Fruit fly (Drosophila melanogaster) whole organism, prepupa: ENCODE measurements around the gene Pcd.
A peak's percentile ranks its signal among the peaks of the same experiment; 100 is the strongest.

Experiments used
- CG10631 ChIP-seq: fragments of 200-800 bp; sonication (Bioruptor generic); optimal IDR thresholded peaks from 2 replicates; lab custom pipeline; 2016; ENCODE audit warnings: missing biosample characterization, missing genetic modification characterization
- CG11762 ChIP-seq: fragments of 200-800 bp; sonication (Bioruptor generic); optimal IDR thresholded peaks from 3 replicates; lab custom pipeline; 2016; ENCODE audit warnings: missing biosample characterization, missing genetic modification characterization; ENCODE audit not compliant: insufficient read depth
- CG1621 ChIP-seq: fragments of 200-800 bp; sonication (Bioruptor generic); optimal IDR thresholded peaks from 3 replicates; lab custom pipeline; 2018; ENCODE audit warnings: missing biosample characterization, mild to moderate bottlenecking, missing genetic modification characterization
- CG3032 ChIP-seq: fragments of 200-800 bp; optimal IDR thresholded peaks from 2 replicates; lab custom pipeline; 2019; ENCODE audit warnings: missing biosample characterization, mild to moderate bottlenecking, missing genetic modification characterization, moderate library complexity
- CG4318 ChIP-seq: fragments of 200-800 bp; sonication (Bioruptor generic); optimal IDR thresholded peaks from 3 replicates; lab custom pipeline; 2017; ENCODE audit warnings: missing biosample characterization, mild to moderate bottlenecking, missing genetic modification characterization
- CG6163 ChIP-seq: fragments of 200-800 bp; sonication (Bioruptor generic); IDR thresholded peaks from 3 replicates; pipeline ENCODE4 v1.3.6; 2022; ENCODE audit warnings: missing biosample characterization, missing genetic modification characterization
- CG6276 ChIP-seq: fragments of 200-800 bp; sonication (Bioruptor generic); optimal IDR thresholded peaks from 2 replicates; lab custom pipeline; 2017; ENCODE audit warnings: missing biosample characterization, mild to moderate bottlenecking, missing genetic modification characterization
- CG6808 ChIP-seq: fragments of 200-800 bp; sonication (Bioruptor generic); optimal IDR thresholded peaks from 3 replicates; lab custom pipeline; 2017; ENCODE audit warnings: missing biosample characterization, missing genetic modification characterization, mild to moderate bottlenecking, moderate library complexity, missing genetic modification reagents
- CG6854 ChIP-seq: fragments of 200-800 bp; sonication (Bioruptor generic); optimal IDR thresholded peaks from 2 replicates; lab custom pipeline; 2017; ENCODE audit warnings: missing biosample characterization, mild to moderate bottlenecking, missing genetic modification characterization
- CG8319 ChIP-seq: fragments of 200-800 bp; sonication (Bioruptor generic); optimal IDR thresholded peaks from 3 replicates; lab custom pipeline; 2016; ENCODE audit warnings: missing biosample characterization, missing genetic modification characterization
- Eip75B ChIP-seq: fragments of 200-800 bp; sonication (Bioruptor generic); optimal IDR thresholded peaks from 3 replicates; lab custom pipeline; 2016; ENCODE audit warnings: missing biosample characterization, missing genetic modification characterization
- Eip78C ChIP-seq: fragments of 200-800 bp; sonication (Bioruptor generic); peaks from one replicate; lab custom pipeline; 2016; ENCODE audit warnings: missing biosample characterization, missing genetic modification characterization
- Gug ChIP-seq: fragments of 200-800 bp; sonication (Bioruptor generic); IDR thresholded peaks from 2 replicates; pipeline ENCODE4 v1.3.6; 2022; ENCODE audit warnings: missing biosample characterization, missing genetic modification characterization
- Hr38 ChIP-seq: sonication (Bioruptor generic); optimal IDR thresholded peaks from 2 replicates; lab custom pipeline; 2016; ENCODE audit warnings: missing biosample characterization, missing genetic modification characterization
- Hr39 ChIP-seq: fragments of 200-800 bp; sonication (Bioruptor generic); optimal IDR thresholded peaks from 2 replicates; lab custom pipeline; 2016; ENCODE audit warnings: missing biosample characterization, missing genetic modification characterization
- Hr4 ChIP-seq: fragments of 200-800 bp; sonication (Bioruptor generic); optimal IDR thresholded peaks from 3 replicates; lab custom pipeline; 2016; ENCODE audit warnings: missing biosample characterization, missing genetic modification characterization
- Smox ChIP-seq: fragments of 200-800 bp; sonication (Bioruptor generic); optimal IDR thresholded peaks from 3 replicates; lab custom pipeline; 2016; ENCODE audit warnings: missing biosample characterization, missing genetic modification characterization
- Sox14 ChIP-seq: fragments of 200-800 bp; sonication (Bioruptor generic); optimal IDR thresholded peaks from 3 replicates; lab custom pipeline; 2016; ENCODE audit warnings: missing biosample characterization, missing genetic modification characterization
- dac ChIP-seq: fragments of 200-800 bp; sonication (Bioruptor generic); optimal IDR thresholded peaks from 2 replicates; lab custom pipeline; 2017; ENCODE audit warnings: missing biosample characterization, mild to moderate bottlenecking, missing genetic modification characterization
- dsx ChIP-seq: fragments of 200-800 bp; optimal IDR thresholded peaks from 3 replicates; lab custom pipeline; 2019; ENCODE audit warnings: missing biosample characterization, mild to moderate bottlenecking, missing genetic modification characterization, moderate library complexity; ENCODE audit not compliant: poor library complexity, severe bottlenecking
- eg ChIP-seq: fragments of 200-800 bp; sonication (Bioruptor generic); IDR thresholded peaks from 3 replicates; pipeline ENCODE4 v1.3.6; 2022; ENCODE audit warnings: missing biosample characterization, missing genetic modification characterization
- fd59A ChIP-seq: fragments of 200-800 bp; sonication (Bioruptor generic); optimal IDR thresholded peaks from 2 replicates; lab custom pipeline; 2017; ENCODE audit warnings: missing biosample characterization, mild to moderate bottlenecking, missing genetic modification characterization, missing genetic modification reagents
- fd85E ChIP-seq: fragments of 200-800 bp; sonication (Bioruptor generic); optimal IDR thresholded peaks from 3 replicates; lab custom pipeline; 2016; ENCODE audit warnings: missing biosample characterization, missing genetic modification characterization
- fkh ChIP-seq: fragments of 200-800 bp; sonication (Bioruptor generic); optimal IDR thresholded peaks from 3 replicates; lab custom pipeline; 2017; ENCODE audit warnings: missing biosample characterization, mild to moderate bottlenecking, missing genetic modification characterization, moderate library complexity
- pdm3 ChIP-seq: fragments of 200-800 bp; sonication (Bioruptor generic); optimal IDR thresholded peaks from 3 replicates; lab custom pipeline; 2016; ENCODE audit warnings: missing biosample characterization, missing genetic modification characterization
- salr ChIP-seq, 2 experiments: fragments of 200-800 bp; sonication (Bioruptor generic); optimal IDR thresholded peaks; 3 replicates each; lab custom pipeline; 2016 to 2018; ENCODE audit warnings: missing biosample characterization in 2 of 2, missing genetic modification characterization in 2 of 2, mild to moderate bottlenecking in 1 of 2
- topi ChIP-seq: fragments of 200-800 bp; sonication (Bioruptor generic); optimal IDR thresholded peaks from 3 replicates; lab custom pipeline; 2016; ENCODE audit warnings: missing biosample characterization, missing genetic modification characterization

Pcd gene

DNA sequence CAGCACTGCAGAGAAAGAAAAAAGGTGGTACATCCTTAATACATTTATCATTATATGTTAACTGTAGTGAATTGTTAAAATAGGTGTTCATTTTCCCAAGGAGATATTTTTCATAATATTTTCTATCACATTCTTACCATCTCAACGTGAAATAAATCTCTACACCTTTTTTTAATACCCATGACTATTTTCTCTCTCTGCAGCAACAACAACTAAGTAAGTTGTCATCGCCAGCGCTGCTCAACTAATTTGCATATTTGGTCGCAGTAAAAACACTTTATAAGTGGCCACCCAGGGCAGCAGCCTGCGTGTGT, 32.5 kb upstream of the Pcd start (continued):
- no peak for TF ChIP-seq Hr38 (GFP tag; lab: Kevin White, UChicago)
- no peak for TF ChIP-seq fd85E (GFP tag; lab: Kevin White, UChicago)
- TF ChIP-seq Gug (GFP tag; lab: Robert Waterston, UW): no peak
- peak; percentile 45 for TF ChIP-seq Eip75B (GFP tag; lab: Kevin White, UChicago)
- peak; percentile 49 for TF ChIP-seq Sox14 (GFP tag; lab: Kevin White, UChicago)
- peak; percentile 24 for TF ChIP-seq CG4318 (GFP tag; lab: Kevin White, UChicago)
- TF ChIP-seq CG1621: peak; percentile 52
- TF ChIP-seq, all 60 proteins: peak for 39

DNA sequence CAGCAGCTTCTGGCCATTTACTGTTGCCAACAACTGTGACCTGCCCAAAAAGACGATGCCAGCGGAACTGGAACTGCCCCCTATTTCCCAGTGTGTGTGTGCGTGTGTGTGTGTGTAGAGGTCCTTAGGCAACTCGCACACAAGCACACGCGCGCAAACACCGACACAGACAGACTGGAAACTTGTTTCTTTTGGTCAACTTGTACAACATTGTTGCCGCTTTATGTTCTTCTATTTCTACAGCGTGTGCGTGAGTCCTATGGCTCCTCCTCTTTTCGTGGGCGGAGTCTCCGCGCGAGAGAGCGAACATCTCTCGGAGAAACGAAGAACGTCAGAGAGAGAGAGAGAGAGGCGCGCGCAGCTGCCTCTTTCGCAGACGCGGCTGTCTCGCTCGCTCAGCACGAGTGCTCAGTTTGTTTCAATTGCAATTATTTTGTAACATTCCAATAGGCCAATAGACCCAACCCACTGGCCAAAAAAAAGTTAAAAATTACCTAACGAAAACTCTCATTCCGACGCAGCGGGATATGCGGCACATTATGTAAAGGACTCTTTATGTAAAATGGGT, 31.9 kb upstream of the Pcd start:
- TF ChIP-seq Hr39 (GFP tag; lab: Kevin White, UChicago) (no peak), CG6854 (GFP tag; lab: Kevin White, UChicago) (no peak), Hr38 (GFP tag; lab: Kevin White, UChicago) (no peak), dsx (GFP tag; lab: Kevin White, UChicago) (peak; percentile 100), CG6163 (GFP tag; lab: Robert Waterston, UW) (0 out of 3 replicates have a peak, but pooled peaks have one; percentile 5), eg (GFP tag; lab: Robert Waterston, UW) (0 out of 3 replicates have a peak, but pooled peaks have one; percentile 19), CG4318 (GFP tag; lab: Kevin White, UChicago) (no peak), Eip75B (GFP tag; lab: Kevin White, UChicago) (no peak)
- TF ChIP-seq, all 60 proteins: peak for 3

DNA sequence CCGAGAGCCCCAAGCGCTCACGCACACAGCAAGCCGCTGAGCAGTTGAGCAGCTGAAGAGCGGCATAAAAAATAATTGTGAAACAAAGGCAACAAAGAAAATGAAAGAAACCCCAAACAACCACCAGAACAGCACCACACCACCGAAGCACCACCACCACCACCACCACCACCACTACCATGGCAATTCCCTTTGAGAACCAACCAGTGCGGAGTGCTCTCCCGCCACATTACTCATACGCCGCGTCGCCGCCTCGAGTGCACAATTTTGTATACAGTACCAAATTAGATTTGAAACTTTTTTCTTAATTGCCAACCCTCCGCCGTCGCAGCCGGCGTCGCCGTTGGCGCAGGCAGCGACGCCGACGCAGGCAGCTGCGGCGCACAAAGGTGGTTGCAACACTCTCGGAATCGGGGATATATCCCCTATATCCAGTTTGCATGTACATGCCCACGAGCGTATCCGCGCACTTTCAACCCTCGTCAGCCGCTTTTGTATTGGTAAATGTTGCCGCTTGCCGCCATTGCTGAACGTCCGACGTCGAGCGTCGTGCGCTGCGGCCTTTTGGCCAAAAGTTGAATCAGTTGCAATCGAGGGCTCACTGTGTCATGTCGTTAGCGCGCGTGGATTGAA, 30.8 kb upstream of the Pcd start, which contains the start of gene dmrt99B:
Gene dmrt99B, plus strand, starts transcription at position 583 of the 633 bp plus-strand sequence.
- no peak for TF ChIP-seq salr (GFP tag; optimal IDR thresholded peaks at IDR 0.05; lab: Kevin White, UChicago)
- peak; percentile 43 for TF ChIP-seq dsx (GFP tag; lab: Kevin White, UChicago)
- no peak for TF ChIP-seq CG6276 (GFP tag; lab: Kevin White, UChicago)
- TF ChIP-seq eg (GFP tag; lab: Robert Waterston, UW): 0 out of 3 replicates have a peak, but pooled peaks have one; percentile 20
- TF ChIP-seq Sox14 (GFP tag; lab: Kevin White, UChicago): peak; percentile 29
- TF ChIP-seq, all 60 proteins: peak for 3

DNA sequence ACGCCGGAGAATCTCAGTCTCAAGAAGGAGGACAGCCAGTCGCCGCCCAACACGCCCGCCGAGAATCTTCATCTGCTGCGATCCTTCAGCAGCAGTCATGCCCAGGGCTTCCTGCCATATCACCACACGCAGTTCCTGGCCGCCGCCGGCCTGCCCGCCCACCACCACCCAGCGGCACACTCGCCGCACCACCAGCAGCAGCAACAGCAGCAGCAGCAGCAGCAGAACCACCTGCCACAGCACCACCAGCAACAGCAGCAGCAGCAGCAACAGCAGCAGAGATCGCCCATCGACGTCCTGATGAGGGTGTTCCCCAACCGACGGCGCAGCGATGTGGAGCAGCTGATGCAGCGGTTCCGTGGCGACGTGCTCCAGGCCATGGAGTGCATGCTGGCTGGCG, 27.2 kb upstream of the Pcd start:
- no peak for TF ChIP-seq Eip78C
- no peak for TF ChIP-seq CG3032 (tag; lab: Kevin White, UChicago)
- no peak for TF ChIP-seq CG6808
- no peak for TF ChIP-seq fd59A
- no peak for TF ChIP-seq pdm3 (GFP tag; lab: Kevin White, UChicago)
- TF ChIP-seq topi (GFP tag; lab: Kevin White, UChicago): no peak
- no peak for TF ChIP-seq CG11762 (GFP tag; lab: Kevin White, UChicago)
- TF ChIP-seq CG4318 (GFP tag; lab: Kevin White, UChicago): no peak
- no peak for TF ChIP-seq Hr4 (GFP tag; lab: Kevin White, UChicago)
- TF ChIP-seq Sox14 (GFP tag; lab: Kevin White, UChicago): no peak
- no peak for TF ChIP-seq CG8319
- TF ChIP-seq dsx (GFP tag; lab: Kevin White, UChicago): no peak
- no peak for TF ChIP-seq CG1621

DNA sequence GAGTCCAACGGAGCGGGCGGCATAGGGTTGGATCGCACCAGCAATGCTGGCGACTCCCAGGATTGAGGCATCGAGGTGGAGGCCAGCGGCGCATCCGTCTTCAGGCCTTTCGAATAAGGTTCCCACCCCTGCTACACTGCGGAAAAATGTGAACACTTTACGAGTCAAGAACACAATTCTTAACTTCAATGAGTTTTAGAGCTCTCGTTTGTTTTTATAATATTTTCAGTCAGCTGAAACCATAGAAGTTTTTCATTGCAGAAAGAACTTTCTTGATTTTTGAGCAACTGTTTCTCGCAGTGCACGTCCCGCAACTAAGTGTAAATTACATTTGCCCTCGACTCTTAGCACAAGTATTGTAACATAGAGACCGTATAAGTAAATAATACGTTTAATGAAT, 26.6 kb upstream of the Pcd start:
- peak; percentile 8 for TF ChIP-seq Hr39 (GFP tag; lab: Kevin White, UChicago)
- TF ChIP-seq Sox14 (GFP tag; lab: Kevin White, UChicago): no peak

DNA sequence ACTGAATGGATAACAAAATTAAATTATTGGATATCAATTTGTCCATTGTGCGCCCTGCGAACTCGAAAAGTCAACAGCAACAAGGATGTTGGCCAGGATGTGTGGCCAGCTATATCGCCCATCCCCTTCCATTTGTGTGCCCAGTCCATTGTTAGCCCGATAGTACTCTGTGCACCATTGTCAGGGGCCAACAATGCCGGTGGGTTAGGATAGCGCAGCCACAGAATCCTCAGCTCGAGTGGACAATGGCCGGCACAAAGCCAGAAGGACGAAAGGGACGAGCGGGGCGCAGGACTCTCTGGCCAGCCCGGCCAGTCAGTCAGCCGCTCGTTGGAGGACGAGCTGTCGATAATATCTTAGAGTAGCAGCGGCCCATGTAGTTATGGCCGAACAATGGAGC, 25.1 kb upstream of the Pcd start:
- TF ChIP-seq CG6808 (no peak), fkh (no peak), CG10631 (GFP tag; lab: Kevin White, UChicago) (no peak), topi (GFP tag; lab: Kevin White, UChicago) (no peak), CG6854 (GFP tag; lab: Kevin White, UChicago) (no peak), dac (no peak), Smox (GFP tag; lab: Kevin White, UChicago) (no peak)
- TF ChIP-seq, all 60 proteins: peak for 0
